Fruit fly (Drosophila melanogaster): ENCODE data around the gene Hmt4-20.

DNA sequence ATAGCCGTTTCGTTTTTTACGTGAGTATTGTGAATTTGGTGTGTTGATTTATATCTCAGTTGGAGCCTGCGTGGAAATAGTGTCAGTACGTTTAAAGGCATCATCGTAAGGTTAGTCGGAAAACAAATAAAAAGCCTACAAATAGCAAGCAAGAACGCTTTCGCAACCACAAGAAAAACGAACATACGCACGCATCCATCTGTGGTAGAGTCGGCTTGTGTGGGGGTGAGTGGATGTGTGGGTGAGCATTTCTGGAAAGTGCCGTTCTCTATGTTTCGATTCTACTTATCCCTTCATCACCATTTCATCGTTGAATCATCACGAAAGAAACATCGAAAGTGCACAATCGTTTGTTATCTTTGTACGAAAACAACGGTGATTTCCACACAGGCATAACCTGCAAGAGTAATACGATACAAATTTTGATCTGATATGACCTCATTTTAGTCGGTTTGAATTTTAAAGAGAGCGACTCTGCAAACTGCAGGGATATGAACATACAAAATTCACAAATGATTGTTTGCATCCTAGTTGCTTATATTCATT, 620 bp upstream of the Hmt4-20 start:
- TF ChIP-seq psq (optimal IDR thresholded peaks at IDR 0.05) (no peak), h (optimal IDR thresholded peaks at IDR 0.05) (no peak), ttk (optimal IDR thresholded peaks at IDR 0.05) (no peak), Myc (optimal IDR thresholded peaks at IDR 0.05) (no peak), Sin3A (optimal IDR thresholded peaks at IDR 0.05) (no peak)

Data from Kc167 (cell line).